Fruit fly (Drosophila melanogaster) Kc167 (cell line): Measurements from ENCODE around the gene CG1750.

ENCODE experiments used
- Myc ChIP-seq: fragments of >200 bp; optimal IDR thresholded peaks from 2 replicates; lab custom pipeline; 2017; ENCODE audit warnings: missing external identifiers
- Sin3A ChIP-seq: fragments of >200 bp; optimal IDR thresholded peaks from 2 replicates; lab custom pipeline; 2018; ENCODE audit warnings: missing external identifiers
- h ChIP-seq: fragments of >200 bp; optimal IDR thresholded peaks from 3 replicates; lab custom pipeline; 2018; ENCODE audit warnings: missing external identifiers
- insv ChIP-seq: fragments of >200 bp; optimal IDR thresholded peaks from 3 replicates; lab custom pipeline; 2018; ENCODE audit warnings: missing external identifiers
- psq ChIP-seq: fragments of >200 bp; optimal IDR thresholded peaks from 2 replicates; lab custom pipeline; 2017; ENCODE audit warnings: missing external identifiers
- ttk ChIP-seq: sonication (Bioruptor generic); optimal IDR thresholded peaks from 2 replicates; lab custom pipeline; 2017; ENCODE audit warnings: missing external identifiers

The CG1750 gene

DNA sequence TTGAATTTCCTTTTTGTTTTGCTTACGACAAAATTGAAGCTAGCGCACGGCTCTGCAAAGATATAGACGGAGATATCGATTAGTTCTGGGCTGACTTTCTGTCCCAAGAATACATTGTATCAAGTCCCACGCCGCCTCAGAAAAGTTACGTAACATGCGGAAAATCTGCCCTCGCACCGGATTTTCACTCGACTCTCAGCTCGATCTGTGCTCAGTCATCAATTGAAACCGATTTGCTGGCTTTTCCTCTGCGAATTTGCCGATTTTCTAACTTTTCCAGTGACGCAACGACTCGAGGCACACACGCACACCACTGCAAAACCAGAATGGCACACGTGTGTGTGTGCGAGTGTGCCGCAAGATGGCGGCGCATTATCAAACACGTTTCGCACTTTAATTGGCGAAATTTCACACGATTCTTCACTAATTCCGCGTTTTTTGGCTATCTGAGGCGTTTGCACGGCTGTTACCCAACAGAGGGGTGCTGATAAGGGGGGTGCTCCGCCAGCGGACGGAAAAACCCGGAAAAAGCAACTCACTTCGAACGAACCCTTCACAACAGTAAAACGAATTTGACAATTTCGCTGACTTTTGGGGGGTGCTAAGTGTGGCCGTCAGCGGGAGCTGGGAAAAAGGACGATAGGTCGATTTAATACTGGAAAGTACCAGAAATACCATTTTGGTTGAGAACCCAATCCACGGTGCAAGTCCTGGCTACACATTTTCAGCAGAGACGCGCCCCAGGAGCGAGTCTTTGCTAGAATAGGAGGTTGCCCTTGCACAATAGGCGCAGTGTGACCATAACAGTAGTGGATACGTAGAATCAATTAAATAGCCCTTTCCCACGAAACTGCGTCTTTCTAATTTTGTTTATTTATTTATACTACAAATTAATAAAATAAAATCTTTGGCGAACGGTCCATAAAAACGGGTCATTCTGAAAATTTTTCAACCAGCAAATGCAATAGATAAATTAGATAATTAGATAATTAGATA, 35.4 kb downstream of the CG1750 start, which contains the start of gene ATPsynC:
Gene ATPsynC, minus strand, starts transcription at position 634 of the 996 bp plus-strand sequence.
- no peak for TF ChIP-seq psq (lab: Kevin White, UChicago)
- TF ChIP-seq Myc (lab: Kevin White, UChicago), result no peak
- no peak for TF ChIP-seq insv (lab: Kevin White, UChicago)
- no peak for TF ChIP-seq Sin3A (lab: Kevin White, UChicago)
- no peak for TF ChIP-seq ttk (lab: Kevin White, UChicago)
- no peak for TF ChIP-seq h

DNA sequence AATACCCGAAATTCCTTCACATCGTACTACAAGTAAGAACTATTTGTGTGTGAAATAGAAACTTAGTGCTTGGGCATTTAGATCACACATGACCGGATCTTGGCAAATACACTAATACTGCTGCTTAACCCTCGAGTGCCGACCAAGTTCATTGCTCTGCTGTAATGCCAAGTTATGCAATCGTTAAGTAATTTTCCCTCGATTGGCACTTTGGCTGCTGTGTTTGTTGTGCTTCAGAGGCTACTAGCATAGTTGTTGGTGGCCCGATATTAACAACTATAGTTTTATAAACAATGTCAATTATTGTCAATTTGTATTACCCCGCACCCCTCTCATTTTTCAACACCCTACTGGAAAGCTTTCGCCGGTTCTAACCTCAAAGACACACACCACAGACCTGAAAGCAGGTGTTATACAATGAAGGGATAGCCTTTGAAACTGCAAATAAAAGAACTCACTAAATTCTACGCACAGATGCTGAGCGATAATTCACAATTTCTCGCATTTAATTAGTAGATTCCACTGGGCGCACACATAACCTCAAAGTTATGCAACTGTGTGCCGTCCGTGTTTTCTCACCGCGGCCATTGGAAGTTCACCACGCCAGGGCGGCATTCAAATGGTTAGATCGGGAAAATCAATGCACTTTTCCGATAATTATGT, 36.4 kb downstream of the CG1750 start:
- TF ChIP-seq Sin3A (lab: Kevin White, UChicago) (no peak), Myc (lab: Kevin White, UChicago) (no peak), psq (lab: Kevin White, UChicago) (no peak), ttk (lab: Kevin White, UChicago) (no peak), h (no peak), insv (lab: Kevin White, UChicago) (no peak)

DNA sequence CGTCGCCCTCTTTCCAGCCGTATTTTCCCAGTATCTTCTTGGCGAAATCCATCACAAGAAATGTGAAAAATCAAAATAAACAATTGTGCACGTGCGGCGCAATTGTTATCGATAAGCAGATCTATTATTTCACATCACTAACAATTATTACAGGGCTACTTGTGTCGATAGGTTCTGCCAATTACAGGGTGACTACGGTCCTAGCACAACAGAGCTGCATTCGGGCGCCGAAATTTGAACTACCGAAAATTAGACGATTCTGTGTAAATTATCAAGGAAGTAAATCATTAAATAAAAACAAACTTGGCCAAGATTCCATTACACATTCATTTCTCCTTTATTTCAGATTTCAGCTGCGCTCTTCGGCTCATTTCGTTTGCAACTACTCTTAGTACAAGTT, 38.9 kb downstream of the CG1750 start, which contains the start of gene CG15561:
Gene CG15561, minus strand, starts transcription at position 113 of the 400 bp plus-strand sequence.
- no peak for TF ChIP-seq h
- no peak for TF ChIP-seq Myc (lab: Kevin White, UChicago)
- TF ChIP-seq psq (lab: Kevin White, UChicago), result no peak
- TF ChIP-seq ttk (lab: Kevin White, UChicago), result no peak
- no peak for TF ChIP-seq Sin3A (lab: Kevin White, UChicago)
- TF ChIP-seq insv (lab: Kevin White, UChicago), result no peak

DNA sequence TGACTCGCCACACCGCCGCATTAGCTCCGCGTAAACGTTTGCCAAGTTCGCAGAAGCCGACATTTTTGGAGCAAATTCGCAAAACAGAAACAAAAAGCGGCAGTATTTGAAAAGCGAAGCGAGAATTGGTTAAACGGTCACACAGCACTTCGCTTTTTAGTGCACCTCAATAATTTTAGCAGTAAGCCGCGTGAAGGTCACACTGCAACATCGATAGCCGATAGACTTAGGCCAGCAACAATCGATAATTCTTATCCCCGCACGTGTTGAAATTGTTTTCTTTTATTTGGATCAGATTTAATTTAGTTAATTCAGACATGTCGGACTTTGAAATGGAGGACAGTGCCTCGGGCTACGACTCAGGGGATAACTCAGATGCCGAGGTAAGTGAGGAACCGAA, 41.5 kb downstream of the CG1750 start, which contains the start of the genes Zwilch and CG1542:
Gene Zwilch, minus strand, starts transcription at position 150 of the 400 bp plus-strand sequence.
Gene CG1542, plus strand, starts transcription at position 232 of the 400 bp plus-strand sequence.
- TF ChIP-seq Myc (lab: Kevin White, UChicago), result no peak
- no peak for TF ChIP-seq psq (lab: Kevin White, UChicago)
- TF ChIP-seq ttk (lab: Kevin White, UChicago), result no peak
- TF ChIP-seq insv (lab: Kevin White, UChicago), result no peak
- no peak for TF ChIP-seq h
- no peak for TF ChIP-seq Sin3A (lab: Kevin White, UChicago)

DNA sequence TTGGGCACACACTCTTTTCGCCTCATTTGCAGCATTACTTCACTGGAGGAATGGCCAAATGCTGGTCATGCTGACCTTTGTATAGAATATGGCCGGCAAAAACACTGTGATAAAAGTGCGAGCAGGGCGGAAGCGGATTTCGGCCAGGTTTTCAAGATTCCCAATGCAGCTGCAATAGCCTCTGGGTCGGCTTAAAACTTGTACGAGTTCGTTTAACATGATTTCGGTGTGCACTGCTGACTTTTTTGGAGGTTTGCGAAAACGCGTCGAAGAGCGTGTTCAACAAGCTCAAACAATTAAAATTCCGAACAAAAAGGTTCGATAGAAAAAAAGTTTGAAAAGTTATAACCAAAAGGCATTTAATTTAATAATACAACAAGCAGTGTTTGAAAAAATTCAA, 44.1 kb downstream of the CG1750 start, which contains the start of gene chp:
Gene chp, minus strand, starts transcription at position 101 of the 400 bp plus-strand sequence.
- TF ChIP-seq Myc (lab: Kevin White, UChicago) (no peak), psq (lab: Kevin White, UChicago) (no peak), ttk (lab: Kevin White, UChicago) (no peak), Sin3A (lab: Kevin White, UChicago) (no peak), h (no peak), insv (lab: Kevin White, UChicago) (no peak)
